Worm (Caenorhabditis elegans) whole organism, L4 larva: ENCODE measurements around the gene srz-64.
A peak's percentile ranks its signal among the peaks of the same experiment; 100 is the strongest.

Experiments used
- D1046.2 ChIP-seq: fragments of 200-800 bp; sonication (Bioruptor generic); IDR thresholded peaks from 2 replicates; pipeline ENCODE4 v1.3.6; 2022; ENCODE audit warnings: missing genetic modification characterization, missing compliant biosample characterization
- F10B5.3 ChIP-seq: sonication (generic microtip); optimal IDR thresholded peaks from 2 replicates; lab custom pipeline; 2016; ENCODE audit warnings: mild to moderate bottlenecking, missing genetic modification characterization, missing compliant biosample characterization
- F44E2.7 ChIP-seq: fragments of 200-800 bp; sonication (Bioruptor generic); IDR thresholded peaks from 2 replicates; pipeline ENCODE4 v2.1.2; 2022; ENCODE audit warnings: missing genetic modification characterization, missing compliant biosample characterization
- F49E8.2 ChIP-seq: sonication (generic microtip); optimal IDR thresholded peaks from 2 replicates; lab custom pipeline; 2016; ENCODE audit warnings: missing compliant biosample characterization, mild to moderate bottlenecking, missing genetic modification characterization, borderline replicate concordance
- T26A8.4 ChIP-seq: fragments of 200-800 bp; sonication (Bioruptor generic); IDR thresholded peaks from 2 replicates; pipeline ENCODE4 v1.3.6; 2022; ENCODE audit warnings: missing genetic modification characterization, missing compliant biosample characterization
- Y75B8A.6 ChIP-seq: fragments of 200-800 bp; sonication (Bioruptor generic); IDR thresholded peaks from 2 replicates; pipeline ENCODE4 v1.3.6; 2022; ENCODE audit warnings: missing genetic modification reagents, missing genetic modification characterization, missing compliant biosample characterization
- aly-2 ChIP-seq: sonication (generic microtip); optimal IDR thresholded peaks from 2 replicates; lab custom pipeline; 2018; ENCODE audit warnings: missing biosample characterization, missing genetic modification characterization
- attf-4 ChIP-seq: sonication (generic microtip); optimal IDR thresholded peaks from 3 replicates; lab custom pipeline; 2017; ENCODE audit warnings: missing biosample characterization, missing genetic modification characterization
- ceh-32 ChIP-seq: sonication (generic microtip); optimal IDR thresholded peaks from 2 replicates; lab custom pipeline; 2016; ENCODE audit warnings: mild to moderate bottlenecking, missing genetic modification characterization, missing compliant biosample characterization; ENCODE audit not compliant: poor library complexity
- daf-19 ChIP-seq: fragments of 200-800 bp; sonication (Bioruptor generic); conservative IDR thresholded peaks from 2 replicates; pipeline ENCODE4 v1.3.6; 2022; ENCODE audit warnings: missing genetic modification characterization, missing compliant biosample characterization
- dmd-6 ChIP-seq: fragments of 200-800 bp; sonication (Bioruptor generic); IDR thresholded peaks from 2 replicates; pipeline ENCODE4 v1.3.6; 2022; ENCODE audit warnings: missing genetic modification reagents, missing genetic modification characterization, missing compliant biosample characterization
- dmd-9 ChIP-seq: fragments of 200-800 bp; sonication (Bioruptor generic); IDR thresholded peaks from 2 replicates; pipeline ENCODE4 v1.3.6; 2022; ENCODE audit warnings: missing genetic modification reagents, missing genetic modification characterization, missing compliant biosample characterization
- duxl-1 ChIP-seq: sonication (generic microtip); optimal IDR thresholded peaks from 2 replicates; lab custom pipeline; 2016; ENCODE audit warnings: mild to moderate bottlenecking, missing genetic modification characterization, moderate library complexity, missing compliant biosample characterization; ENCODE audit not compliant: poor library complexity
- egl-27 ChIP-seq: sonication (generic microtip); optimal IDR thresholded peaks from 3 replicates; lab custom pipeline; 2017; ENCODE audit warnings: missing biosample characterization, missing genetic modification reagents, missing genetic modification characterization
- fos-1 ChIP-seq: fragments of 150-350 bp; optimal IDR thresholded peaks from 2 replicates; lab custom pipeline; 2014; ENCODE audit warnings: missing biosample characterization, missing genetic modification characterization
- gei-8 ChIP-seq: fragments of 200-800 bp; sonication (Bioruptor generic); optimal IDR thresholded peaks from 2 replicates; lab custom pipeline; 2018; ENCODE audit warnings: mild to moderate bottlenecking, missing genetic modification characterization, missing compliant biosample characterization
- hlh-11 ChIP-seq: fragments of 200-800 bp; sonication (Bioruptor generic); optimal IDR thresholded peaks from 2 replicates; lab custom pipeline; 2018; ENCODE audit warnings: mild to moderate bottlenecking, missing genetic modification characterization, missing compliant biosample characterization
- hlh-30 ChIP-seq: sonication (generic microtip); optimal IDR thresholded peaks from 2 replicates; lab custom pipeline; 2017; ENCODE audit warnings: antibody characterized with exemption, mild to moderate bottlenecking, missing genetic modification characterization, missing compliant biosample characterization; ENCODE audit not compliant: insufficient read depth
- hmg-1.1 ChIP-seq: fragments of 200-800 bp; sonication (Bioruptor generic); IDR thresholded peaks from 2 replicates; pipeline ENCODE4 v1.3.6; 2022; ENCODE audit warnings: missing genetic modification reagents, missing genetic modification characterization, missing compliant biosample characterization
- jun-1 ChIP-seq: fragments of 150-350 bp; optimal IDR thresholded peaks from 2 replicates; lab custom pipeline; 2014; ENCODE audit warnings: missing biosample characterization, missing genetic modification reagents, missing genetic modification characterization
- lin-1 ChIP-seq: fragments of 200-800 bp; sonication (Bioruptor generic); IDR thresholded peaks from 2 replicates; pipeline ENCODE4 v1.3.6; 2022; ENCODE audit warnings: missing genetic modification reagents, missing genetic modification characterization, missing compliant biosample characterization
- lin-38 ChIP-seq: fragments of 200-800 bp; sonication (Bioruptor generic); IDR thresholded peaks from 2 replicates; pipeline ENCODE4 v1.3.6; 2022; ENCODE audit warnings: missing genetic modification reagents, missing genetic modification characterization, missing compliant biosample characterization
- lin-39 ChIP-seq: fragments of 150-350 bp; optimal IDR thresholded peaks from 2 replicates; lab custom pipeline; 2014; ENCODE audit warnings: missing biosample characterization, missing genetic modification reagents, missing genetic modification characterization
- lsy-2 ChIP-seq, 2 experiments: fragments of 150-350 bp in 1 of 2; sonication (generic microtip) in 1 of 2; optimal IDR thresholded peaks; 2 replicates each; lab custom pipeline; 2014 to 2017; ENCODE audit warnings: missing biosample characterization in 2 of 2, missing genetic modification characterization in 2 of 2
- mdl-1 ChIP-seq, 2 experiments: fragments of 150-350 bp in 1 of 2; sonication (generic microtip) in 1 of 2; optimal IDR thresholded peaks; 2 replicates each; lab custom pipeline; 2014 to 2017; ENCODE audit warnings: missing biosample characterization in 2 of 2, missing genetic modification characterization in 2 of 2
- mep-1 ChIP-seq: fragments of 150-350 bp; sonication (generic microtip); optimal IDR thresholded peaks from 3 replicates; lab custom pipeline; 2014; ENCODE audit warnings: missing biosample characterization, missing genetic modification characterization
- mxl-2 ChIP-seq: fragments of 200-800 bp; sonication (Bioruptor generic); conservative IDR thresholded peaks from 2 replicates; pipeline ENCODE4 v1.3.6; 2022; ENCODE audit warnings: missing genetic modification reagents, missing genetic modification characterization, missing compliant biosample characterization
- mxl-3 ChIP-seq: fragments of 200-800 bp; sonication (Bioruptor generic); optimal IDR thresholded peaks from 2 replicates; lab custom pipeline; 2018; ENCODE audit warnings: mild to moderate bottlenecking, missing genetic modification characterization, missing compliant biosample characterization
- nhr-10 ChIP-seq: fragments of 150-350 bp; optimal IDR thresholded peaks from 2 replicates; lab custom pipeline; 2014; ENCODE audit warnings: missing biosample characterization, missing genetic modification characterization
- nhr-11 ChIP-seq: fragments of 150-350 bp; optimal IDR thresholded peaks from 2 replicates; lab custom pipeline; 2014; ENCODE audit warnings: missing biosample characterization, missing genetic modification characterization
- nhr-237 ChIP-seq: sonication (generic microtip); optimal IDR thresholded peaks from 2 replicates; lab custom pipeline; 2017; ENCODE audit warnings: missing biosample characterization, missing genetic modification characterization
- nhr-28 ChIP-seq: fragments of 150-350 bp; optimal IDR thresholded peaks from 2 replicates; lab custom pipeline; 2014; ENCODE audit warnings: missing biosample characterization, missing genetic modification characterization
- nhr-41 ChIP-seq: fragments of 200-800 bp; sonication (Bioruptor generic); IDR thresholded peaks from 2 replicates; pipeline ENCODE4 v1.3.6; 2022; ENCODE audit warnings: missing genetic modification reagents, missing genetic modification characterization, missing compliant biosample characterization
- nhr-6 ChIP-seq: fragments of 150-350 bp; optimal IDR thresholded peaks from 2 replicates; lab custom pipeline; 2014; ENCODE audit warnings: missing biosample characterization, missing genetic modification characterization
- nhr-77 ChIP-seq: fragments of 150-350 bp; optimal IDR thresholded peaks from 2 replicates; lab custom pipeline; 2014; ENCODE audit warnings: missing biosample characterization, missing genetic modification characterization
- php-3 ChIP-seq: fragments of 200-800 bp; sonication (Bioruptor generic); IDR thresholded peaks from 2 replicates; pipeline ENCODE4 v1.3.6; 2022; ENCODE audit warnings: missing genetic modification reagents, missing genetic modification characterization, missing compliant biosample characterization
- set-16 ChIP-seq: fragments of 200-800 bp; sonication (Bioruptor generic); IDR thresholded peaks from 2 replicates; pipeline ENCODE4 v1.3.6; 2022; ENCODE audit warnings: missing genetic modification reagents, missing genetic modification characterization, missing compliant biosample characterization
- snpc-1.2 ChIP-seq: fragments of 200-800 bp; sonication (Bioruptor generic); IDR thresholded peaks from 2 replicates; pipeline ENCODE4 v1.3.6; 2022; ENCODE audit warnings: missing genetic modification reagents, missing genetic modification characterization, missing compliant biosample characterization
- spr-3 ChIP-seq: fragments of 200-800 bp; sonication (Bioruptor generic); optimal IDR thresholded peaks from 2 replicates; lab custom pipeline; 2018; ENCODE audit warnings: mild to moderate bottlenecking, missing genetic modification characterization, missing compliant biosample characterization
- tag-97 ChIP-seq: fragments of 200-800 bp; sonication (Bioruptor generic); IDR thresholded peaks from 2 replicates; pipeline ENCODE4 v1.3.6; 2022; ENCODE audit warnings: missing genetic modification characterization, missing compliant biosample characterization
- tra-1 ChIP-seq: fragments of 200-800 bp; sonication (Bioruptor generic); IDR thresholded peaks from 2 replicates; pipeline ENCODE4 v1.3.6; 2022; ENCODE audit warnings: missing genetic modification reagents, missing genetic modification characterization, missing compliant biosample characterization
- unc-130 ChIP-seq: sonication (generic microtip); optimal IDR thresholded peaks from 2 replicates; lab custom pipeline; 2016; ENCODE audit warnings: missing genetic modification reagents, missing genetic modification characterization, missing compliant biosample characterization
- vab-7 ChIP-seq: fragments of 200-800 bp; sonication (Bioruptor generic); IDR thresholded peaks from 2 replicates; pipeline ENCODE4 v1.3.6; 2022; ENCODE audit warnings: missing genetic modification reagents, missing genetic modification characterization, missing compliant biosample characterization
- zfp-3 ChIP-seq: fragments of 200-800 bp; sonication (Bioruptor generic); conservative IDR thresholded peaks from 2 replicates; pipeline ENCODE4 v1.3.6; 2022; ENCODE audit warnings: missing genetic modification reagents, missing genetic modification characterization, missing compliant biosample characterization
- zip-11 ChIP-seq: fragments of 200-800 bp; sonication (Bioruptor generic); IDR thresholded peaks from 2 replicates; pipeline ENCODE4 v1.3.6; 2022; ENCODE audit warnings: missing genetic modification characterization, missing compliant biosample characterization
- ztf-11 ChIP-seq: fragments of 150-350 bp; optimal IDR thresholded peaks from 2 replicates; lab custom pipeline; 2014; ENCODE audit warnings: missing biosample characterization, missing genetic modification characterization

Gene srz-64

DNA sequence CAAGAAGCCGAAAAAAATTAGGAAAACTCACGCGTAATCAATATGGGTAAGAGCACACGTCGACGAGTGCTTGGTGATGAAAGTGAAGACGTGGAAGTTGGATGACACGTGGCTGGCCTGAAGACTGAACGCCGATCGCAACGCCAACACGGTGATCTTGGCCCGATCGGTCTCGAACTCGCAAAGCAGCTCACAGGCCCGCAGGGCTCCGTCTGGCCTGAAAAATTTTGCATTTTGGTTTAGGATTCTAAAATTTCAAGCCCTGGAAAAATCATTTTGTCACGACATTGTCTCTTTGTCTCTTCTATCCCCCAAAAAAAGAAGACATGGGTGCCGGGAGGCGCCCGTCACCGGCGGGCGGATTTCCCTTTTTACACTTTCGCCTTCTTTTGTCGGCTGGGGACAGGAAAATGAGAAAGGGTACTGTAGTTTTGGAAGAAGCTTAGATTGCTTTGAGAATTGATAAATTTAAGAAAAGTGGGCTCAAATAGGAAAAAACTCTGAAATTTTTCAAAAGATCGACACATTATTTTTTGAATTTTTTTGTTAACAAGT is 51.8 kb downstream of the srz-64 start:
- TF ChIP-seq hlh-30 (tag; lab: Kevin White, UChicago) (no peak), set-16 (GFP tag; lab: Robert Waterston, UW) (peak; percentile 30; the same call in 1 of the 2 replicates)

DNA sequence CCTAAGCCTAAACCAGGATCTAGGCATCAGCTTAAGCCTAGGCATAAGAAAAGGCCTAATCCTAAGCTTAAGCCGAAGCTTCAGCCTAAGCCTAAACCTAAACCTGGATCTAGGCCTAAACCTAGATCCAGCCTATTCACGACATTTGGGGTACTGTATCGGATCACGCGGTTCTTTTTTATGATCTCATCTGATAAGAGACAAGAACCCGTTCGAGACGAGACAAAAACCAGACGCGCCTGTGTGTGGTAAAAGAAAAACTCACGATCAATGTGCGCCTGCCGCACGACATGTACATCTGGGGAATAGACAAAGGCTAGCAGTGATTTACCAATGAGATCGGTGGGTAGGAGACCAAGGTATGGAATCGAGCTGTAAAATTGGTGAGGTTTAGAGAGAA is 52.6 kb downstream of the srz-64 start:
- TF ChIP-seq aly-2 (tag; lab: Kevin White, UChicago) = no peak
- no peak for TF ChIP-seq F49E8.2
- TF ChIP-seq ceh-32 = no peak
- no peak for TF ChIP-seq hmg-1.1
- peak; percentile 71 for TF ChIP-seq hlh-11 (tag; lab: Kevin White, UChicago)
- TF ChIP-seq tag-97 (GFP tag; lab: Robert Waterston, UW) = no peak
- TF ChIP-seq nhr-28 = peak; percentile 27
- no peak for TF ChIP-seq duxl-1 (tag; lab: Kevin White, UChicago)
- peak; percentile 68 for TF ChIP-seq mxl-3 (GFP tag; lab: Kevin White, UChicago)
- no peak for TF ChIP-seq zip-11
- TF ChIP-seq nhr-77 (tag; lab: Kevin White, UChicago) = no peak
- no peak for TF ChIP-seq ztf-11 (tag; lab: Kevin White, UChicago)
- peak in 1 of 2 experiments; percentile 62 for TF ChIP-seq lsy-2 (tag; optimal IDR thresholded peaks at IDR 0.05; lab: Kevin White, UChicago)
- TF ChIP-seq mep-1 (tag; lab: Kevin White, UChicago) = no peak
- TF ChIP-seq fos-1 (tag; lab: Kevin White, UChicago) = no peak
- TF ChIP-seq T26A8.4 = peak; percentile 19; the same call in 1 of the 2 replicates
- TF ChIP-seq F10B5.3 (tag; lab: Kevin White, UChicago) = no peak
- TF ChIP-seq nhr-11 (tag; lab: Kevin White, UChicago) = no peak
- peak; percentile 42 for TF ChIP-seq hlh-30 (tag; lab: Kevin White, UChicago)
- no peak for TF ChIP-seq lin-38 (GFP tag; lab: Robert Waterston, UW)
- no peak for TF ChIP-seq daf-19
- TF ChIP-seq mxl-2 = no peak
- TF ChIP-seq nhr-237 (tag; lab: Kevin White, UChicago) = no peak
- no peak for TF ChIP-seq tra-1 (GFP tag; lab: Robert Waterston, UW)
- no peak for TF ChIP-seq F44E2.7
- no peak for TF ChIP-seq Y75B8A.6 (GFP tag; lab: Robert Waterston, UW)
- TF ChIP-seq zfp-3 (GFP tag; lab: Robert Waterston, UW) = no peak
- no peak for TF ChIP-seq nhr-6 (tag; lab: Kevin White, UChicago)
- TF ChIP-seq dmd-9 (GFP tag; lab: Robert Waterston, UW) = no peak
- TF ChIP-seq, all 104 proteins: peak for 6

DNA sequence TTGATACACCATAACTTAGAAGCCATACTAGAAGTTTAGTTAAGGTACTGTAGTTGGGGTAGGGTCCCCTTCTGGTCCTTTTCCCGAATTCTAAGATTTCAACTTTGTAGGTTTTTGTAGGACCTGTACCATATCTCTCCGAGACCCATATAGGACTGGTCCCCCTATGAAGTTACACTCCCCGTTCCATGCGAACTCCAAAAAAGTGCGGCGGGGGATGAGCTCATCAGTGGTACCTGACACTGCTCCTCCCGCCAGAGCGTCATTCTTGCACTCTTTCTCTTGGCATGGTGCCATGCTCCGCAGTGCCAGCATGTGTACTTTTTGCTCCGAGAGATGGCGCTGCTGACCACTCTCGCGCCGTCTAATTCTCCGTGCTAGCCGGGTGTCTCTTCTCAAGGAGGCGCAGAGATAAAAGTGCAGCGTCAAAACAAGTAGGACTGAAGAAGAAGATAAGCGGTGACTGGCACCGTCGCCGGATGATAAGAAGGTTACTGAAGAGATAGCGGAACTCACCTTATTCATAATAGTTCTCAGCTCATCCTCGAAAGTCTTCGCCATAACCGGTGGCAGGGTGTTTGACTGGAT is 53.5 kb downstream of the srz-64 start:
- peak; percentile 88 for TF ChIP-seq hlh-11 (tag; lab: Kevin White, UChicago)
- TF ChIP-seq jun-1 = no peak
- no peak for TF ChIP-seq nhr-237 (tag; lab: Kevin White, UChicago)
- TF ChIP-seq unc-130 (GFP tag; lab: Kevin White, UChicago) = no peak
- TF ChIP-seq snpc-1.2 = peak; percentile 19; the same call in 1 of the 2 replicates
- TF ChIP-seq nhr-77 (tag; lab: Kevin White, UChicago) = peak; percentile 50
- TF ChIP-seq hmg-1.1 = peak; percentile 38; the same call in 1 of the 2 replicates
- TF ChIP-seq mdl-1 (tag; optimal IDR thresholded peaks at IDR 0.05; lab: Kevin White, UChicago) = peak in 1 of 2 experiments; percentile 63
- no peak for TF ChIP-seq daf-19
- peak; percentile 1 for TF ChIP-seq F10B5.3 (tag; lab: Kevin White, UChicago)
- no peak for TF ChIP-seq php-3
- no peak for TF ChIP-seq Y75B8A.6 (GFP tag; lab: Robert Waterston, UW)
- no peak for TF ChIP-seq egl-27
- no peak for TF ChIP-seq attf-4
- no peak for TF ChIP-seq gei-8 (GFP tag; lab: Kevin White, UChicago)
- TF ChIP-seq hlh-30 (tag; lab: Kevin White, UChicago) = peak; percentile 33
- no peak for TF ChIP-seq lin-39 (tag; lab: Kevin White, UChicago)
- 0 out of 2 replicates have a peak, but pooled peaks have one; percentile 18 for TF ChIP-seq nhr-41 (GFP tag; lab: Robert Waterston, UW)
- TF ChIP-seq vab-7 (GFP tag; lab: Robert Waterston, UW) = 0 out of 2 replicates have a peak, but pooled peaks have one; percentile 17
- TF ChIP-seq spr-3 (GFP tag; lab: Kevin White, UChicago) = no peak
- TF ChIP-seq nhr-10 (tag; lab: Kevin White, UChicago) = no peak
- no peak for TF ChIP-seq lin-1 (GFP tag; lab: Robert Waterston, UW)
- no peak for TF ChIP-seq aly-2 (tag; lab: Kevin White, UChicago)
- no peak for TF ChIP-seq dmd-6 (GFP tag; lab: Robert Waterston, UW)
- TF ChIP-seq D1046.2 (GFP tag; lab: Robert Waterston, UW) = no peak
